Worm (Caenorhabditis elegans) whole organism, mixed stage, embryonic: ENCODE data around the gene sru-3.

Source experiments
- lsy-2 ChIP-seq: fragments of 150-350 bp; optimal IDR thresholded peaks from 2 replicates; lab custom pipeline; 2014; ENCODE audit warnings: missing biosample characterization, missing genetic modification characterization
- mep-1 ChIP-seq: fragments of 150-350 bp; optimal IDR thresholded peaks from 2 replicates; lab custom pipeline; 2017; ENCODE audit warnings: missing biosample characterization, missing genetic modification reagents, missing genetic modification characterization, inconsistent platforms
- nhr-28 ChIP-seq: fragments of 150-350 bp; optimal IDR thresholded peaks from 2 replicates; lab custom pipeline; 2014; ENCODE audit warnings: missing biosample characterization, missing genetic modification characterization
- ztf-11 ChIP-seq: fragments of 150-350 bp; optimal IDR thresholded peaks from 2 replicates; lab custom pipeline; 2014; ENCODE audit warnings: missing biosample characterization, missing genetic modification characterization

ce11 chrIV:9477135-9477928, 19.1 kb upstream of the sru-3 start, which contains the start of gene wrt-3:
- no peak for TF ChIP-seq mep-1 (tag; lab: Kevin White, UChicago)
- TF ChIP-seq ztf-11 (tag; lab: Kevin White, UChicago), result peak; percentile 58
- TF ChIP-seq nhr-28, result peak; percentile 65
- no peak for TF ChIP-seq lsy-2 (tag; lab: Kevin White, UChicago)
